Fruit fly (Drosophila melanogaster) whole organism, embryonic: ENCODE data around the gene vib.

Source experiments
- CG33557 ChIP-seq: fragments of 200-800 bp; sonication (Bioruptor generic); optimal IDR thresholded peaks from 2 replicates; lab custom pipeline; 2019; ENCODE audit warnings: missing biosample characterization, mild to moderate bottlenecking, missing genetic modification characterization, moderate library complexity
- CG3995 ChIP-seq: fragments of 200-800 bp; sonication (Bioruptor generic); optimal IDR thresholded peaks from 3 replicates; lab custom pipeline; 2016; ENCODE audit warnings: missing biosample characterization, missing genetic modification characterization
- Mrtf ChIP-seq: fragments of 200-800 bp; sonication (Bioruptor generic); IDR thresholded peaks from 3 replicates; pipeline ENCODE4 v1.3.6; 2022; ENCODE audit warnings: missing biosample characterization, missing genetic modification characterization
- dmrt99B ChIP-seq: fragments of 200-800 bp; sonication (Bioruptor generic); optimal IDR thresholded peaks from 2 replicates; lab custom pipeline; 2018; ENCODE audit warnings: missing biosample characterization, mild to moderate bottlenecking, missing genetic modification characterization, moderate library complexity
- gem ChIP-seq: fragments of 200-800 bp; sonication (Bioruptor generic); optimal IDR thresholded peaks from 2 replicates; lab custom pipeline; 2019; ENCODE audit warnings: missing biosample characterization, mild to moderate bottlenecking, missing genetic modification characterization, moderate library complexity

- TF ChIP-seq CG33557 (GFP tag; lab: Kevin White, UChicago) = no peak
- TF ChIP-seq CG3995 (GFP tag; lab: Kevin White, UChicago) = no peak
- no peak for TF ChIP-seq Mrtf
- TF ChIP-seq gem (tag; lab: Kevin White, UChicago) = no peak
- no peak for TF ChIP-seq dmrt99B (tag; lab: Kevin White, UChicago)
Measured at dm6 chr3R:19225446-19225955, 950 bp downstream of the vib start.
